Fruit fly (Drosophila melanogaster): ENCODE results near the gene CG1582.
A peak's percentile ranks its signal among the peaks of the same experiment; 100 is the strongest.

The CG1582 gene

dm6 chrX:10854686-10855085, 44.4 kb downstream of the CG1582 start, which contains the start of gene feo (continued):
- TF ChIP-seq Side (GFP tag; optimal IDR thresholded peaks at IDR 0.05) (no peak), sens-2 (GFP tag; IDR thresholded peaks at IDR 0.05) (no peak), toy (GFP tag; IDR thresholded peaks at IDR 0.05) (no peak), CG10366 (GFP tag; IDR thresholded peaks at IDR 0.05) (no peak), CG18262 (tag; optimal IDR thresholded peaks at IDR 0.05) (no peak), al (GFP tag; IDR thresholded peaks at IDR 0.05) (no peak), Hr51 (GFP tag; optimal IDR thresholded peaks at IDR 0.05) (no peak), twi (tag; optimal IDR thresholded peaks at IDR 0.05) (no peak), Ada2b (GFP tag; IDR thresholded peaks at IDR 0.05) (no peak), CG8924 (tag; optimal IDR thresholded peaks at IDR 0.05) (no peak), wek (GFP tag; optimal IDR thresholded peaks at IDR 0.05) (no peak), Elba2 (GFP tag; optimal IDR thresholded peaks at IDR 0.05) (peak; percentile 9), Antp (GFP tag; optimal IDR thresholded peaks at IDR 0.05) (no peak), CG7556 (GFP tag; optimal IDR thresholded peaks at IDR 0.05) (no peak), Dek (tag; optimal IDR thresholded peaks at IDR 0.05) (no peak), Myb (GFP tag; optimal IDR thresholded peaks at IDR 0.05) (peak; percentile 95), tna (GFP tag; IDR thresholded peaks at IDR 0.05; ENCODE audit: partially characterized antibody) (no peak), CG10321 (GFP tag; IDR thresholded peaks at IDR 0.05) (no peak), CG13123 (GFP tag; optimal IDR thresholded peaks at IDR 0.05) (no peak), nerfin-2 (GFP tag; IDR thresholded peaks at IDR 0.05; ENCODE audit: partially characterized antibody) (no peak), Nf-YC (tag; optimal IDR thresholded peaks at IDR 0.05) (no peak), phol (tag; optimal IDR thresholded peaks at IDR 0.05) (peak; percentile 96), ewg (GFP tag; optimal IDR thresholded peaks at IDR 0.05) (no peak), zfh2 (GFP tag; optimal IDR thresholded peaks at IDR 0.05) (no peak), Abd-B (GFP tag; optimal IDR thresholded peaks at IDR 0.05) (no peak), C15 (GFP tag; IDR thresholded peaks at IDR 0.05) (no peak), caup (GFP tag; optimal IDR thresholded peaks at IDR 0.05; ENCODE audit: severe bottlenecking) (no peak), Med (GFP tag) (peak; percentile 81), CG4730 (GFP tag; IDR thresholded peaks at IDR 0.05) (no peak), CG12104 (GFP tag; optimal IDR thresholded peaks at IDR 0.05) (no peak), eve (GFP tag; optimal IDR thresholded peaks at IDR 0.05) (no peak), CG11247 (GFP tag; IDR thresholded peaks at IDR 0.05) (no peak), CG7963 (GFP tag; IDR thresholded peaks at IDR 0.05; ENCODE audit: partially characterized antibody) (no peak), ken (GFP tag; IDR thresholded peaks at IDR 0.05) (no peak), CG14014 (GFP tag; IDR thresholded peaks at IDR 0.05) (no peak), CG18619 (GFP tag; optimal IDR thresholded peaks at IDR 0.05) (no peak), trh (GFP tag; optimal IDR thresholded peaks at IDR 0.05) (no peak), Lim3 (GFP tag; IDR thresholded peaks at IDR 0.05) (no peak), CG9817 (tag; optimal IDR thresholded peaks at IDR 0.05) (no peak), Aef1 (GFP tag; IDR thresholded peaks at IDR 0.05) (no peak), Sry-δ (GFP tag; optimal IDR thresholded peaks at IDR 0.05) (peak; percentile 57), CG10959 (GFP tag; IDR thresholded peaks at IDR 0.05) (no peak), bbx (GFP tag; IDR thresholded peaks at IDR 0.05; ENCODE audit: partially characterized antibody) (peak; percentile 34; the same call in 1 of the 2 replicates), mld (GFP tag; IDR thresholded peaks at IDR 0.05; ENCODE audit: partially characterized antibody) (no peak), CG13287 (GFP tag; IDR thresholded peaks at IDR 0.05; ENCODE audit: partially characterized antibody) (peak; percentile 38; the same call in 1 of the 2 replicates), BEAF-32 (GFP tag; optimal IDR thresholded peaks at IDR 0.05) (peak; percentile 56), CG17568 (GFP tag; optimal IDR thresholded peaks at IDR 0.05) (no peak), TFAM (GFP tag; optimal IDR thresholded peaks at IDR 0.05) (no peak), Camta (GFP tag; optimal IDR thresholded peaks at IDR 0.05) (no peak), CG9876 (GFP tag; optimal IDR thresholded peaks at IDR 0.05) (no peak), H15 (GFP tag; IDR thresholded peaks at IDR 0.05) (no peak)

Measured in whole organism, embryonic.